Worm (Caenorhabditis elegans) whole organism, L4/young adult: ENCODE measurements around the gene T02B11.8.

Source experiments
- dao-5 ChIP-seq: sonication (generic microtip); optimal IDR thresholded peaks from 2 replicates; lab custom pipeline; 2016; ENCODE audit warnings: missing genotype, missing genetic modification characterization, moderate library complexity, missing compliant biosample characterization
- him-1 ChIP-seq: sonication (generic microtip); optimal IDR thresholded peaks from 2 replicates; lab custom pipeline; 2016; ENCODE audit warnings: missing genotype, missing genetic modification reagents, missing genetic modification characterization, missing compliant biosample characterization

- TF ChIP-seq him-1 (tag; lab: Kevin White, UChicago) = no peak
- TF ChIP-seq dao-5 (tag; lab: Kevin White, UChicago) = no peak
These were observed 29.0 kb downstream of the T02B11.8 start, which contains the start of gene srbc-12 for ce11 chrV:849512-849911.
